Fruit fly (Drosophila melanogaster) S2 (cell line): Measurements from ENCODE around the gene CG3407.

ENCODE experiments used
- CG8478 ChIP-seq: fragments of >200 bp; optimal IDR thresholded peaks from 2 replicates; lab custom pipeline; 2018
- CTCF ChIP-seq, 2 experiments: fragments of >200 bp; optimal IDR thresholded peaks; 2 replicates each; lab custom pipeline; 2018

DNA sequence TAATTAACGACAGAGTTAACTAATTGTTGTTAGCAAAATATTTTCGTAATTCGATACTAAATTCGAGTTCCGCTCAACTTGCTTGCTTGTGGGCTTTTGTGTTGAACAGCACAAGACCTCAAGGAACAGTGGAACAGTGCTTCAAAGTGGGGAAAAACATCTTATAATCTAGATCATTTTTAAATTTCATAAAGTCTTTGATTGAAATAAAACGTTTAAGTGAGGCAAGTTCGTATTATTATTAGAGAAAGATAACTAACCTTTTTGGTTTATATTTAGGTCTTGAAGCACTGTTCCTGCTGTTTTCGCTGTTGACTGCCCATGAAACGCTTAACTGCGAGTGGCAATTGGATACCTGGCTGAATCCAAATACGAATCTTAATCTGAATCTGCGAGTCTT lies 30.9 kb upstream of the CG3407 start:
- TF ChIP-seq CTCF (optimal IDR thresholded peaks at IDR 0.05; lab: Kevin White, UChicago) (no peak), CG8478 (lab: Kevin White, UChicago) (no peak)
